Worm (Caenorhabditis elegans): ENCODE results near the gene gbb-2.
A peak's percentile ranks its signal among the peaks of the same experiment; 100 is the strongest.

Gene gbb-2

DNA sequence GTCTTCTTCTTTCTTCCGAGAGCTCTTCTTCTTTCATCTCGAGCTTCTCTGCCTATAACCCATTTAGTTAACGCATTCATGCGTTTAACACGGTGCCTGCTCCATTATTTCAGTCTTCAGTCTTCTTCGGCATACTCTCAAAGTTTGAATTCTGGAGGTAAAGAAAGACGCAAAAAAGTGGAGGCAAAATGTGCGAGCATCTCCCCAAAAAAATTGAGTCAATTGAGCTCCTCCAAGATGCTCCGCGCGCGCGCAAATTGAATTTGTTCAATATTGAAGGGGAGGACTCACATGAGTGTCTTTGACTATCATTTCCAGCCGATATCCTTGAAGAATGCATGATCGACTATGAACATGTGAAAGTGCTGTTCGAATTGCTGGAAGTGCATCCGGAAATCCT is 1.5 kb downstream of the gbb-2 start:
- TF ChIP-seq mep-1 (tag; optimal IDR thresholded peaks at IDR 0.05) = no peak
- peak; percentile 3 for TF ChIP-seq fkh-10 (GFP tag; optimal IDR thresholded peaks at IDR 0.05)
- no peak for TF ChIP-seq isw-1 (GFP tag; IDR thresholded peaks at IDR 0.05)
- peak; percentile 7 for TF ChIP-seq nhr-71 (tag; optimal IDR thresholded peaks at IDR 0.05)
- TF ChIP-seq nhr-85 (tag) = peak; percentile 23
- TF ChIP-seq hlh-17 (GFP tag; optimal IDR thresholded peaks at IDR 0.05; ENCODE audit: borderline replicate concordance) = no peak
- peak; percentile 2 for TF ChIP-seq ces-1 (GFP tag; optimal IDR thresholded peaks at IDR 0.05)
- no peak for TF ChIP-seq zip-4 (GFP tag; optimal IDR thresholded peaks at IDR 0.05)
- TF ChIP-seq alr-1 (tag; optimal IDR thresholded peaks at IDR 0.05; ENCODE audit: borderline replicate concordance) = no peak
- TF ChIP-seq lin-14 (GFP tag; optimal IDR thresholded peaks at IDR 0.05) = peak; percentile 71

- TF ChIP-seq ceh-63 (GFP tag; optimal IDR thresholded peaks at IDR 0.05) = peak; percentile 69
- no peak for TF ChIP-seq efl-1 (optimal IDR thresholded peaks at IDR 0.05)
- TF ChIP-seq efl-1 (GFP tag; optimal IDR thresholded peaks at IDR 0.05 in 1 of 2) = peak in 1 of 2 experiments; percentile 69
- no peak for TF ChIP-seq vab-15 (tag; optimal IDR thresholded peaks at IDR 0.05)
- TF ChIP-seq nhr-71 (tag; optimal IDR thresholded peaks at IDR 0.05) = no peak
- TF ChIP-seq rnt-1 (tag; optimal IDR thresholded peaks at IDR 0.05) = no peak
These were observed 16.3 kb downstream of the gbb-2 start, which contains the start of gene ZK180.7 for ce11 chrIV:4490148-4490652. Gene ZK180.7, plus strand, starts transcription at chrIV:4490542.

ce11 chrIV:4486738-4487137 is 19.8 kb downstream of the gbb-2 start, which contains the start of gene trx-3:
Gene trx-3, plus strand, starts transcription at chrIV:4487028.
- TF ChIP-seq dsc-1 (tag; optimal IDR thresholded peaks at IDR 0.05) (no peak), nhr-12 (tag; optimal IDR thresholded peaks at IDR 0.05) (no peak), efl-1 (optimal IDR thresholded peaks at IDR 0.05) (no peak), efl-1 (GFP tag; optimal IDR thresholded peaks at IDR 0.05 in 1 of 2) (peak in 1 of 2 experiments; percentile 67), nhr-77 (tag; optimal IDR thresholded peaks at IDR 0.05) (no peak), irx-1 (tag; optimal IDR thresholded peaks at IDR 0.05) (no peak), pax-3 (tag; optimal IDR thresholded peaks at IDR 0.05) (no peak), hpl-2 (GFP tag; optimal IDR thresholded peaks at IDR 0.05) (no peak), elt-2 (tag; optimal IDR thresholded peaks at IDR 0.05) (peak; percentile 77), pqm-1 (tag; optimal IDR thresholded peaks at IDR 0.05) (peak; percentile 48), lin-35 (GFP tag; optimal IDR thresholded peaks at IDR 0.05) (peak in 1 of 2 experiments; percentile 22), nhr-237 (tag; optimal IDR thresholded peaks at IDR 0.05) (no peak)

ce11 chrIV:4484555-4484954 is 22.0 kb downstream of the gbb-2 start:
- no peak for TF ChIP-seq C16A3.4 (tag; optimal IDR thresholded peaks at IDR 0.05)
- no peak for TF ChIP-seq C04F5.9 (tag; optimal IDR thresholded peaks at IDR 0.05)
- no peak for TF ChIP-seq ces-1 (GFP tag; optimal IDR thresholded peaks at IDR 0.05)
- TF ChIP-seq unc-30 (tag; optimal IDR thresholded peaks at IDR 0.05) = no peak
- no peak for TF ChIP-seq elt-3 (tag; optimal IDR thresholded peaks at IDR 0.05)
- no peak for TF ChIP-seq nhr-237 (tag; optimal IDR thresholded peaks at IDR 0.05)
- TF ChIP-seq ztf-4 (tag; optimal IDR thresholded peaks at IDR 0.05) = no peak
- no peak for TF ChIP-seq unc-98 (GFP tag; IDR thresholded peaks at IDR 0.05)
- TF ChIP-seq lin-35 (GFP tag; optimal IDR thresholded peaks at IDR 0.05) = peak in 1 of 2 experiments; percentile 42
- TF ChIP-seq hlh-4 (tag; optimal IDR thresholded peaks at IDR 0.05) = no peak
- no peak for TF ChIP-seq aha-1 (tag; optimal IDR thresholded peaks at IDR 0.05)
- no peak for TF ChIP-seq snu-23 (GFP tag; optimal IDR thresholded peaks at IDR 0.05)
- no peak for TF ChIP-seq nhr-28 (tag; optimal IDR thresholded peaks at IDR 0.05)
- TF ChIP-seq nhr-77 (tag; optimal IDR thresholded peaks at IDR 0.05) = no peak
- no peak for TF ChIP-seq ceh-8 (GFP tag; optimal IDR thresholded peaks at IDR 0.05)
- no peak for TF ChIP-seq mab-9 (GFP tag; IDR thresholded peaks at IDR 0.05)
- TF ChIP-seq hlh-17 (GFP tag; optimal IDR thresholded peaks at IDR 0.05; ENCODE audit: borderline replicate concordance) = no peak
- TF ChIP-seq lin-13 (GFP tag; optimal IDR thresholded peaks at IDR 0.05) = no peak
- no peak for TF ChIP-seq nhr-84 (tag; optimal IDR thresholded peaks at IDR 0.05)
- peak; percentile 41 for TF ChIP-seq elt-2 (tag; optimal IDR thresholded peaks at IDR 0.05)
- peak; percentile 17 for TF ChIP-seq nhr-20 (tag; optimal IDR thresholded peaks at IDR 0.05)
- peak; percentile 34 for TF ChIP-seq lin-14 (GFP tag; optimal IDR thresholded peaks at IDR 0.05)
- no peak for TF ChIP-seq nhr-90 (tag; optimal IDR thresholded peaks at IDR 0.05; ENCODE audit: poor library complexity)
- no peak for TF ChIP-seq blmp-1 (tag; optimal IDR thresholded peaks at IDR 0.05)
- TF ChIP-seq nhr-71 (tag; optimal IDR thresholded peaks at IDR 0.05) = peak; percentile 35
- no peak for TF ChIP-seq fkh-8 (tag; optimal IDR thresholded peaks at IDR 0.05)
- TF ChIP-seq nhr-85 (tag) = peak; percentile 47
- TF ChIP-seq efl-1 (optimal IDR thresholded peaks at IDR 0.05) = no peak
- TF ChIP-seq efl-1 (GFP tag; optimal IDR thresholded peaks at IDR 0.05 in 1 of 2) = peak in 1 of 2 experiments; percentile 67
- TF ChIP-seq nhr-19 (GFP tag; conservative IDR thresholded peaks at IDR 0.05) = peak; percentile 20; the same call in 1 of the 2 replicates
